Worm (Caenorhabditis elegans) whole organism, L4/young adult: ENCODE data around the gene T05C1.3.

Experiments
- W03F9.2 ChIP-seq: fragments of 150-350 bp; optimal IDR thresholded peaks from 2 replicates; lab custom pipeline; 2014; ENCODE audit warnings: missing biosample characterization, missing genetic modification characterization
- him-1 ChIP-seq: sonication (generic microtip); optimal IDR thresholded peaks from 2 replicates; lab custom pipeline; 2016; ENCODE audit warnings: missing genotype, missing genetic modification reagents, missing genetic modification characterization, missing compliant biosample characterization

ce11 chrII:4510684-4511083 lies 21.5 kb upstream of the T05C1.3 start:
- TF ChIP-seq him-1: no peak
- no peak for TF ChIP-seq W03F9.2 (tag; lab: Kevin White, UChicago)
